Worm (Caenorhabditis elegans): ENCODE data around the gene clec-121.

DNA sequence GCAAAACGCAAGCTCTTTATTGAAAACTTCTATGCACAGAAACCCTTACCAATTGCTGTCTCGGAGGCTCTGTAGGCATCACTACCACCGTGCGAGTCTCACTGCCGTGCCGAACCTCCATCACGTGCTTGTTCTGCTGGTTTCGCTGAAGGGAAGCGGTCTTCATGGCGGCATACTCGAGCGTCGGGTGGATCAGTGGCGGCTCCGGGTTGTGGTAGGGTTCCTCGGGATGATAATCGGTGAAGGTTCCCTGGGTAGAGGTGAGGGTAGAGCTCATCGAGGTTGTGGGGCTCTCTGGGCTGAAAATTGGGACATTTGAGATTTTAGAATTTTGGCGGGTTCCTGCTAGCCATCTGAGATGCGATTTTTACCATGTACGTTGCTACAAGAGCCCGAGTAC is 49.3 kb upstream of the clec-121 start:
- TF ChIP-seq ztf-4 (tag; optimal IDR thresholded peaks at IDR 0.05) = no peak
- TF ChIP-seq nhr-90 (tag; optimal IDR thresholded peaks at IDR 0.05; ENCODE audit: poor library complexity) = no peak
- TF ChIP-seq unc-62 (GFP tag; optimal IDR thresholded peaks at IDR 0.05) = no peak
- no peak for TF ChIP-seq nhr-19 (GFP tag; conservative IDR thresholded peaks at IDR 0.05)
